Worm (Caenorhabditis elegans) whole organism, early embryonic: Measurements from ENCODE around the gene cyp-35B1.

Experiments
- B0310.2 ChIP-seq: sonication (generic microtip); optimal IDR thresholded peaks from 2 replicates; lab custom pipeline; 2016; ENCODE audit warnings: mild to moderate bottlenecking, missing genetic modification characterization, missing compliant biosample characterization
- F13C5.2 ChIP-seq: sonication (generic microtip); optimal IDR thresholded peaks from 2 replicates; lab custom pipeline; 2017; ENCODE audit warnings: mild to moderate bottlenecking, missing genetic modification characterization, inconsistent platforms, missing compliant biosample characterization
- aly-1 ChIP-seq: sonication (generic microtip); optimal IDR thresholded peaks from 2 replicates; lab custom pipeline; 2016; ENCODE audit warnings: missing genetic modification characterization, missing compliant biosample characterization
- ama-1 ChIP-seq: fragments of 150-350 bp; optimal IDR thresholded peaks from 2 replicates; lab custom pipeline; 2014
- hmg-4 ChIP-seq: fragments of 200-800 bp; sonication (Bioruptor generic); optimal IDR thresholded peaks from 2 replicates; lab custom pipeline; 2018; ENCODE audit warnings: mild to moderate bottlenecking, missing genetic modification characterization, missing compliant biosample characterization
- sea-1 ChIP-seq: fragments of 200-800 bp; sonication (Bioruptor generic); conservative IDR thresholded peaks from 2 replicates; pipeline ENCODE4 v1.3.6; 2022; ENCODE audit warnings: missing genetic modification characterization, missing compliant biosample characterization
- tbx-11 ChIP-seq: fragments of 200-800 bp; sonication (Bioruptor generic); IDR thresholded peaks from 2 replicates; pipeline ENCODE4 v1.3.6; 2022; ENCODE audit warnings: missing genetic modification characterization, missing compliant biosample characterization
- tbx-37 ChIP-seq: fragments of 200-800 bp; sonication (Bioruptor generic); conservative IDR thresholded peaks from 2 replicates; pipeline ENCODE4 v1.3.6; 2022; ENCODE audit warnings: missing genetic modification reagents, missing genetic modification characterization, missing compliant biosample characterization

ce11 chrV:3903424-3903823, 35.4 kb upstream of the cyp-35B1 start:
- TF ChIP-seq sea-1 (GFP tag; lab: Robert Waterston, UW): no peak
- no peak for TF ChIP-seq ama-1 (lab: Kevin White, UChicago)
- no peak for TF ChIP-seq hmg-4 (GFP tag; lab: Kevin White, UChicago)
- no peak for TF ChIP-seq B0310.2 (tag; lab: Kevin White, UChicago)
- TF ChIP-seq tbx-37 (GFP tag; lab: Robert Waterston, UW): no peak
- TF ChIP-seq tbx-11 (GFP tag; lab: Robert Waterston, UW): no peak
- TF ChIP-seq F13C5.2: no peak
- no peak for TF ChIP-seq aly-1 (tag; lab: Kevin White, UChicago)
